Worm (Caenorhabditis elegans) whole organism, young adult: ENCODE data around the gene lem-4.

ENCODE experiments used
- B0019.2 ChIP-seq: fragments of 200-800 bp; sonication (Bioruptor generic); conservative IDR thresholded peaks from 2 replicates; pipeline ENCODE4 v1.3.6; 2022; ENCODE audit warnings: missing genetic modification reagents, missing genetic modification characterization, missing compliant biosample characterization
- D2030.7 ChIP-seq: fragments of 200-800 bp; sonication (Bioruptor generic); IDR thresholded peaks from 2 replicates; pipeline ENCODE4 v1.3.6; 2022; ENCODE audit warnings: missing genetic modification reagents, missing genetic modification characterization, missing compliant biosample characterization
- F23B12.7 ChIP-seq: sonication (generic microtip); optimal IDR thresholded peaks from 2 replicates; lab custom pipeline; 2017; ENCODE audit warnings: missing genetic modification characterization, mild to moderate bottlenecking, missing compliant biosample characterization, antibody characterized with exemption, moderate library complexity; ENCODE audit not compliant: insufficient read depth
- F55B11.4 ChIP-seq: sonication (generic microtip); optimal IDR thresholded peaks from 2 replicates; lab custom pipeline; 2016; ENCODE audit warnings: missing compliant biosample characterization, missing genetic modification characterization, borderline replicate concordance; ENCODE audit not compliant: insufficient read depth
- F57C9.4 ChIP-seq: sonication (generic microtip); optimal IDR thresholded peaks from 2 replicates; lab custom pipeline; 2017; ENCODE audit warnings: mild to moderate bottlenecking, missing genetic modification characterization, missing compliant biosample characterization
- T26A5.8 ChIP-seq: sonication (generic microtip); optimal IDR thresholded peaks from 2 replicates; lab custom pipeline; 2016; ENCODE audit warnings: missing genetic modification characterization, missing compliant biosample characterization
- Y53F4B.3 ChIP-seq: fragments of 200-800 bp; sonication (Bioruptor generic); IDR thresholded peaks from 2 replicates; pipeline ENCODE4 v1.3.6; 2022; ENCODE audit warnings: missing genetic modification reagents, missing genetic modification characterization, missing compliant biosample characterization
- Y53G8AR.9 ChIP-seq: fragments of 200-800 bp; sonication (Bioruptor generic); conservative IDR thresholded peaks from 2 replicates; pipeline ENCODE4 v1.3.6; 2022; ENCODE audit warnings: missing genetic modification reagents, missing genetic modification characterization, missing compliant biosample characterization
- Y95B8A.8 ChIP-seq: fragments of 200-800 bp; sonication (Bioruptor generic); IDR thresholded peaks from 2 replicates; pipeline ENCODE4 v1.3.6; 2022; ENCODE audit warnings: missing genetic modification reagents, missing genetic modification characterization, missing compliant biosample characterization
- ZK185.1 ChIP-seq: sonication (generic microtip); optimal IDR thresholded peaks from 2 replicates; lab custom pipeline; 2016; ENCODE audit warnings: mild to moderate bottlenecking, missing genetic modification characterization, missing compliant biosample characterization; ENCODE audit not compliant: poor library complexity, severe bottlenecking
- akir-1 ChIP-seq: fragments of 200-800 bp; sonication (Bioruptor generic); optimal IDR thresholded peaks from 2 replicates; lab custom pipeline; 2018; ENCODE audit warnings: mild to moderate bottlenecking, missing genetic modification characterization, moderate library complexity, missing compliant biosample characterization
- aptf-2 ChIP-seq: fragments of 200-800 bp; sonication (Bioruptor generic); conservative IDR thresholded peaks from 2 replicates; pipeline ENCODE4 v1.3.6; 2022; ENCODE audit warnings: missing genetic modification reagents, missing genetic modification characterization, missing compliant biosample characterization
- atf-7 ChIP-seq: sonication (generic microtip); optimal IDR thresholded peaks from 2 replicates; lab custom pipeline; 2017; ENCODE audit warnings: mild to moderate bottlenecking, missing genetic modification characterization, missing compliant biosample characterization
- bed-2 ChIP-seq: fragments of 200-800 bp; sonication (Bioruptor generic); IDR thresholded peaks from 2 replicates; pipeline ENCODE4 v1.3.6; 2022; ENCODE audit warnings: missing genetic modification reagents, missing genetic modification characterization, missing compliant biosample characterization
- ccch-3 ChIP-seq: fragments of 200-800 bp; sonication (Bioruptor generic); optimal IDR thresholded peaks from 2 replicates; lab custom pipeline; 2018; ENCODE audit warnings: mild to moderate bottlenecking, missing genetic modification characterization, missing compliant biosample characterization
- cebp-2 ChIP-seq: fragments of 200-800 bp; sonication (Bioruptor generic); IDR thresholded peaks from 2 replicates; pipeline ENCODE4 v1.3.6; 2022; ENCODE audit warnings: missing genetic modification characterization, missing compliant biosample characterization
- ceh-27 ChIP-seq: fragments of 200-800 bp; sonication (Bioruptor generic); optimal IDR thresholded peaks from 2 replicates; lab custom pipeline; 2018; ENCODE audit warnings: mild to moderate bottlenecking, missing genetic modification characterization, moderate library complexity, missing compliant biosample characterization
- ceh-40 ChIP-seq: fragments of 200-800 bp; sonication (Bioruptor generic); IDR thresholded peaks from 2 replicates; pipeline ENCODE4 v1.3.6; 2022; ENCODE audit warnings: missing genetic modification characterization, missing compliant biosample characterization
- ceh-58 ChIP-seq: fragments of 200-800 bp; sonication (Bioruptor generic); IDR thresholded peaks from 2 replicates; pipeline ENCODE4 v1.3.6; 2022; ENCODE audit warnings: missing genetic modification characterization, missing compliant biosample characterization
- chd-7 ChIP-seq: sonication (generic microtip); optimal IDR thresholded peaks from 2 replicates; lab custom pipeline; 2016; ENCODE audit warnings: mild to moderate bottlenecking, missing genetic modification characterization, moderate library complexity, missing compliant biosample characterization
- dpff-1 ChIP-seq: sonication (generic microtip); optimal IDR thresholded peaks from 2 replicates; lab custom pipeline; 2017; ENCODE audit warnings: mild to moderate bottlenecking, missing genetic modification characterization, missing compliant biosample characterization
- efl-1 ChIP-seq: fragments of 150-350 bp; optimal IDR thresholded peaks from 2 replicates; lab custom pipeline; 2014; ENCODE audit warnings: missing biosample characterization, missing genetic modification reagents, missing genetic modification characterization
- egl-18 ChIP-seq: fragments of 200-800 bp; sonication (Bioruptor generic); IDR thresholded peaks from 2 replicates; pipeline ENCODE4 v1.3.6; 2022; ENCODE audit warnings: missing genetic modification reagents, missing genetic modification characterization, missing compliant biosample characterization
- fkh-3 ChIP-seq: sonication (generic microtip); optimal IDR thresholded peaks from 2 replicates; lab custom pipeline; 2016; ENCODE audit warnings: mild to moderate bottlenecking, missing genetic modification characterization, missing compliant biosample characterization
- hlh-12 ChIP-seq: sonication (generic microtip); optimal IDR thresholded peaks from 2 replicates; lab custom pipeline; 2016; ENCODE audit warnings: missing genetic modification characterization, missing compliant biosample characterization
- hrde-1 ChIP-seq: sonication (generic microtip); optimal IDR thresholded peaks from 2 replicates; lab custom pipeline; 2016; ENCODE audit warnings: missing genetic modification characterization, mild to moderate bottlenecking, missing compliant biosample characterization, moderate library complexity, missing genotype, missing genetic modification reagents, borderline replicate concordance
- hsf-1 ChIP-seq: fragments of 200-800 bp; sonication (Bioruptor generic); IDR thresholded peaks from 2 replicates; pipeline ENCODE4 v1.3.6; 2022; ENCODE audit warnings: missing genetic modification reagents, missing genetic modification characterization, missing compliant biosample characterization
- let-607 ChIP-seq, 2 experiments: fragments of 200-800 bp in 1 of 2; sonication (Bioruptor generic) in 1 of 2; sonication (generic microtip) in 1 of 2; optimal IDR thresholded peaks; 2 replicates each; lab custom pipeline; 2016 to 2018; ENCODE audit warnings: mild to moderate bottlenecking in 2 of 2, missing compliant biosample characterization in 2 of 2, missing genetic modification characterization in 2 of 2, moderate library complexity in 2 of 2, missing genotype in 1 of 2
- lin-35 ChIP-seq, 3 experiments: fragments of 150-350 bp in 2 of 3; sonication (generic microtip) in 1 of 3; optimal IDR thresholded peaks; 2 replicates each; lab custom pipeline; 2014 to 2018; ENCODE audit warnings: missing biosample characterization in 3 of 3, missing genetic modification characterization in 3 of 3, missing genetic modification reagents in 3 of 3
- lin-40 ChIP-seq: sonication (generic microtip); optimal IDR thresholded peaks from 2 replicates; lab custom pipeline; 2016; ENCODE audit warnings: missing genetic modification characterization, mild to moderate bottlenecking, missing compliant biosample characterization, missing genotype, missing genetic modification reagents
- lir-1 ChIP-seq: fragments of 200-800 bp; sonication (Bioruptor generic); conservative IDR thresholded peaks from 2 replicates; pipeline ENCODE4 v1.3.6; 2022; ENCODE audit warnings: missing genetic modification reagents, missing genetic modification characterization, missing compliant biosample characterization
- madf-3 ChIP-seq: fragments of 200-800 bp; sonication (Bioruptor generic); IDR thresholded peaks from 2 replicates; pipeline ENCODE4 v1.3.6; 2022; ENCODE audit warnings: missing genetic modification reagents, missing genetic modification characterization, missing compliant biosample characterization
- madf-6 ChIP-seq: fragments of 200-800 bp; sonication (Bioruptor generic); IDR thresholded peaks from 2 replicates; pipeline ENCODE4 v1.3.6; 2022; ENCODE audit warnings: missing genetic modification reagents, missing genetic modification characterization, missing compliant biosample characterization
- mel-28 ChIP-seq: sonication (generic microtip); optimal IDR thresholded peaks from 2 replicates; lab custom pipeline; 2016; ENCODE audit warnings: borderline replicate concordance, mild to moderate bottlenecking, missing genetic modification characterization, missing compliant biosample characterization
- mes-4 ChIP-seq: sonication (generic microtip); optimal IDR thresholded peaks from 2 replicates; lab custom pipeline; 2016; ENCODE audit warnings: missing genotype, missing genetic modification characterization, missing compliant biosample characterization
- nfya-1 ChIP-seq: sonication (generic microtip); optimal IDR thresholded peaks from 2 replicates; lab custom pipeline; 2017; ENCODE audit warnings: antibody characterized with exemption, missing compliant biosample characterization, missing genetic modification characterization, borderline replicate concordance; ENCODE audit not compliant: insufficient read depth
- pbrm-1 ChIP-seq: fragments of 200-800 bp; sonication (Bioruptor generic); IDR thresholded peaks from 2 replicates; pipeline ENCODE4 v1.3.6; 2022; ENCODE audit warnings: missing genetic modification reagents, missing genetic modification characterization, missing compliant biosample characterization
- repo-1 ChIP-seq: sonication (generic microtip); optimal IDR thresholded peaks from 2 replicates; lab custom pipeline; 2017; ENCODE audit warnings: mild to moderate bottlenecking, missing genetic modification characterization, missing compliant biosample characterization
- rpc-1 ChIP-seq, 2 experiments: fragments of 150-350 bp in 1 of 2; sonication (generic microtip) in 1 of 2; optimal IDR thresholded peaks; 2 replicates each; lab custom pipeline; 2014 to 2018; ENCODE audit warnings: missing biosample characterization in 1 of 2, missing genetic modification characterization in 1 of 2, missing genetic modification reagents in 1 of 2, missing genotype in 1 of 2
- sea-2 ChIP-seq: fragments of 200-800 bp; sonication (Bioruptor generic); IDR thresholded peaks from 2 replicates; pipeline ENCODE4 v1.3.6; 2022; ENCODE audit warnings: missing genetic modification characterization, missing compliant biosample characterization
- snpc-1.1 ChIP-seq: sonication (generic microtip); optimal IDR thresholded peaks from 2 replicates; lab custom pipeline; 2017; ENCODE audit warnings: missing genetic modification characterization, mild to moderate bottlenecking, missing compliant biosample characterization, antibody characterized with exemption, moderate library complexity, missing genotype, missing genetic modification reagents; ENCODE audit not compliant: insufficient read depth
- snpc-3.4 ChIP-seq: sonication (generic microtip); optimal IDR thresholded peaks from 2 replicates; lab custom pipeline; 2017; ENCODE audit warnings: missing genetic modification characterization, mild to moderate bottlenecking, missing compliant biosample characterization, antibody characterized with exemption, moderate library complexity, missing genotype, missing genetic modification reagents
- sptf-2 ChIP-seq: fragments of 200-800 bp; sonication (Bioruptor generic); optimal IDR thresholded peaks from 2 replicates; lab custom pipeline; 2018; ENCODE audit warnings: mild to moderate bottlenecking, missing genetic modification characterization, missing compliant biosample characterization
- tbp1 ChIP-seq: fragments of 200-800 bp; sonication (Bioruptor generic); optimal IDR thresholded peaks from 2 replicates; lab custom pipeline; 2018; ENCODE audit warnings: mild to moderate bottlenecking, missing genetic modification characterization, missing compliant biosample characterization
- xnd-1 ChIP-seq: sonication (generic microtip); optimal IDR thresholded peaks from 2 replicates; lab custom pipeline; 2016; ENCODE audit warnings: missing genotype, missing genetic modification reagents, missing genetic modification characterization, missing compliant biosample characterization
- ztf-18 ChIP-seq: sonication (generic microtip); optimal IDR thresholded peaks from 2 replicates; lab custom pipeline; 2016; ENCODE audit warnings: missing genotype, mild to moderate bottlenecking, missing genetic modification characterization, missing compliant biosample characterization
- ztf-25 ChIP-seq: fragments of 200-800 bp; sonication (Bioruptor generic); IDR thresholded peaks from 2 replicates; pipeline ENCODE4 v1.3.6; 2022; ENCODE audit warnings: missing genetic modification reagents, missing genetic modification characterization, missing compliant biosample characterization

The lem-4 gene

DNA sequence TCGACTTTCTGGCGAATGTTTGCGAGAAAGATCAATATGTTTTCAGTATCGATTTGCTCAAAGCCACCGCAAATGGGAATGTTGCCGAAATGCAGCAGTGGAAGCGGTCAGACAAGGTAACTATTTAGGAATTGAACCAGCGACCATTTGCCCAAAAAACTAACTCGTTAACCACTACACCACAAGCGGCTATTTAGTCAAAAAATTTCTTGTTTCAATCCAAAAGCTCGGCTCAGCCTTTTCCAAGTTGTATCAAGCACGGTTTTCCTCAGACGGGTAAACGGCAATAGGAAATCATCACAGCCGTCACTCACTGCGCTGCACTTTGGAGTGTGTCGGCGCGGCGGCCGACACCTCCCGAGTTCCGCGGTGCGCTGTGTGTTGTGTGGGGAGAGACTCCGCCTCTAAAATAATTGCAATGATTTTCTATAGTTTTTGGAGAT lies 12.3 kb upstream of the lem-4 start (continued):
- TF ChIP-seq madf-6 (GFP tag; lab: Robert Waterston, UW) (peak; percentile 88), ceh-40 (GFP tag; lab: Robert Waterston, UW) (no peak), madf-3 (GFP tag; lab: Robert Waterston, UW) (no peak; the same call in none of the 2 replicates), xnd-1 (tag; lab: Kevin White, UChicago) (peak; percentile 18), Y53F4B.3 (GFP tag; lab: Robert Waterston, UW) (peak; percentile 46), pbrm-1 (GFP tag; lab: Robert Waterston, UW) (peak; percentile 99), snpc-1.1 (tag; lab: Kevin White, UChicago) (peak; percentile 99), sptf-2 (GFP tag; lab: Kevin White, UChicago) (peak; percentile 65), ztf-25 (GFP tag; lab: Robert Waterston, UW) (peak; percentile 74; the same call in 1 of the 2 replicates), B0019.2 (peak; percentile 62), let-607 (tag; optimal IDR thresholded peaks at IDR 0.05; lab: Kevin White, UChicago) (peak; percentile 28 to 54), repo-1 (tag; lab: Kevin White, UChicago) (peak; percentile 82), cebp-2 (GFP tag; lab: Robert Waterston, UW) (no peak), hlh-12 (tag; lab: Kevin White, UChicago) (no peak), hsf-1 (peak; percentile 73; the same call in 1 of the 2 replicates), mel-28 (no peak), F23B12.7 (tag; lab: Kevin White, UChicago) (peak; percentile 88), rpc-1 (optimal IDR thresholded peaks at IDR 0.05; lab: Kevin White, UChicago) (peak; percentile 51), rpc-1 (tag; optimal IDR thresholded peaks at IDR 0.05; lab: Kevin White, UChicago) (peak; percentile 74), ZK185.1 (tag; lab: Kevin White, UChicago) (no peak), tbp1 (GFP tag; lab: Kevin White, UChicago) (peak; percentile 84), F57C9.4 (no peak), lin-40 (tag; lab: Kevin White, UChicago) (peak; percentile 82), efl-1 (GFP tag; lab: Kevin White, UChicago) (peak; percentile 44), nfya-1 (no peak), fkh-3 (no peak), sea-2 (GFP tag; lab: Robert Waterston, UW) (no peak), chd-7 (no peak), lin-35 (GFP tag; optimal IDR thresholded peaks at IDR 0.05; lab: Kevin White, UChicago) (peak in 1 of 3 experiments; percentile 62), bed-2 (GFP tag; lab: Robert Waterston, UW) (peak; percentile 60; the same call in 1 of the 2 replicates), ceh-27 (GFP tag; lab: Kevin White, UChicago) (peak; percentile 66), ztf-18 (tag; lab: Kevin White, UChicago) (peak; percentile 62), T26A5.8 (tag; lab: Kevin White, UChicago) (peak; percentile 66), lir-1 (GFP tag; lab: Robert Waterston, UW) (peak; percentile 83), ceh-58 (GFP tag; lab: Robert Waterston, UW) (no peak), D2030.7 (peak; percentile 100), mes-4 (peak; percentile 49), Y95B8A.8 (peak; percentile 94), egl-18 (GFP tag; lab: Robert Waterston, UW) (no peak), aptf-2 (GFP tag; lab: Robert Waterston, UW) (no peak), hrde-1 (tag; lab: Kevin White, UChicago) (peak; percentile 85), dpff-1 (tag; lab: Kevin White, UChicago) (no peak), akir-1 (GFP tag; lab: Kevin White, UChicago) (no peak), snpc-3.4 (tag; lab: Kevin White, UChicago) (peak; percentile 98), F55B11.4 (tag; lab: Kevin White, UChicago) (no peak), Y53G8AR.9 (GFP tag; lab: Robert Waterston, UW) (peak; percentile 56), atf-7 (tag; lab: Kevin White, UChicago) (peak; percentile 56), ccch-3 (GFP tag; lab: Kevin White, UChicago) (no peak)
